Worm (Caenorhabditis elegans): ENCODE data around the gene ugt-49.

ugt-49 gene

ce11 chrV:10399290-10399689 lies 27.2 kb downstream of the ugt-49 start:
- TF ChIP-seq ref-1 (GFP tag; conservative IDR thresholded peaks at IDR 0.05): no peak
- no peak for TF ChIP-seq flt-1 (GFP tag; IDR thresholded peaks at IDR 0.05)
- no peak for TF ChIP-seq med-1 (GFP tag; optimal IDR thresholded peaks at IDR 0.05; ENCODE audit: insufficient read depth)
- TF ChIP-seq tab-1 (GFP tag; IDR thresholded peaks at IDR 0.05): no peak
- no peak for TF ChIP-seq klf-2 (GFP tag; conservative IDR thresholded peaks at IDR 0.05)
- TF ChIP-seq cog-1 (tag; optimal IDR thresholded peaks at IDR 0.05): no peak
- TF ChIP-seq ztf-23 (GFP tag; IDR thresholded peaks at IDR 0.05): no peak
- TF ChIP-seq ztf-29 (GFP tag; IDR thresholded peaks at IDR 0.05): no peak
- no peak for TF ChIP-seq T22C8.4 (GFP tag; IDR thresholded peaks at IDR 0.05)

- TF ChIP-seq tab-1 (GFP tag; IDR thresholded peaks at IDR 0.05) (no peak), med-1 (GFP tag; optimal IDR thresholded peaks at IDR 0.05; ENCODE audit: insufficient read depth) (no peak), flt-1 (GFP tag; IDR thresholded peaks at IDR 0.05) (no peak), ztf-29 (GFP tag; IDR thresholded peaks at IDR 0.05) (no peak), T22C8.4 (GFP tag; IDR thresholded peaks at IDR 0.05) (no peak), ztf-23 (GFP tag; IDR thresholded peaks at IDR 0.05) (no peak), ref-1 (GFP tag; conservative IDR thresholded peaks at IDR 0.05) (no peak), cog-1 (tag; optimal IDR thresholded peaks at IDR 0.05) (no peak), klf-2 (GFP tag; conservative IDR thresholded peaks at IDR 0.05) (no peak)
Observed at ce11 chrV:10402804-10403203, 30.7 kb downstream of the ugt-49 start, which contains the start of gene F15H10.8. TSS of gene F15H10.8 (minus strand) at chrV:10402904.

ce11 chrV:10404701-10405100 lies 32.6 kb downstream of the ugt-49 start:
- TF ChIP-seq ref-1 (GFP tag; conservative IDR thresholded peaks at IDR 0.05): no peak
- no peak for TF ChIP-seq klf-2 (GFP tag; conservative IDR thresholded peaks at IDR 0.05)
- TF ChIP-seq ztf-29 (GFP tag; IDR thresholded peaks at IDR 0.05): no peak
- TF ChIP-seq ztf-23 (GFP tag; IDR thresholded peaks at IDR 0.05): no peak
- no peak for TF ChIP-seq med-1 (GFP tag; optimal IDR thresholded peaks at IDR 0.05; ENCODE audit: insufficient read depth)
- TF ChIP-seq flt-1 (GFP tag; IDR thresholded peaks at IDR 0.05): no peak
- TF ChIP-seq T22C8.4 (GFP tag; IDR thresholded peaks at IDR 0.05): no peak
- TF ChIP-seq cog-1 (tag; optimal IDR thresholded peaks at IDR 0.05): no peak
- no peak for TF ChIP-seq tab-1 (GFP tag; IDR thresholded peaks at IDR 0.05)

ce11 chrV:10406313-10406712 lies 34.2 kb downstream of the ugt-49 start, which contains the start of gene F15H10.7:
TSS of gene F15H10.7 (minus strand) at chrV:10406413.
- TF ChIP-seq ref-1 (GFP tag; conservative IDR thresholded peaks at IDR 0.05) (no peak), T22C8.4 (GFP tag; IDR thresholded peaks at IDR 0.05) (no peak), flt-1 (GFP tag; IDR thresholded peaks at IDR 0.05) (no peak), ztf-23 (GFP tag; IDR thresholded peaks at IDR 0.05) (no peak)

ce11 chrV:10410030-10410713 lies 38.1 kb downstream of the ugt-49 start, which contains the start of gene F15H10.12:
TSS of gene F15H10.12 (minus strand) at chrV:10410080.
- TF ChIP-seq tab-1 (GFP tag; IDR thresholded peaks at IDR 0.05): no peak
- no peak for TF ChIP-seq T22C8.4 (GFP tag; IDR thresholded peaks at IDR 0.05)
- no peak for TF ChIP-seq flt-1 (GFP tag; IDR thresholded peaks at IDR 0.05)
- no peak for TF ChIP-seq med-1 (GFP tag; optimal IDR thresholded peaks at IDR 0.05; ENCODE audit: insufficient read depth)
- TF ChIP-seq cog-1 (tag; optimal IDR thresholded peaks at IDR 0.05): no peak
- TF ChIP-seq ref-1 (GFP tag; conservative IDR thresholded peaks at IDR 0.05): no peak
- no peak for TF ChIP-seq klf-2 (GFP tag; conservative IDR thresholded peaks at IDR 0.05)

DNA sequence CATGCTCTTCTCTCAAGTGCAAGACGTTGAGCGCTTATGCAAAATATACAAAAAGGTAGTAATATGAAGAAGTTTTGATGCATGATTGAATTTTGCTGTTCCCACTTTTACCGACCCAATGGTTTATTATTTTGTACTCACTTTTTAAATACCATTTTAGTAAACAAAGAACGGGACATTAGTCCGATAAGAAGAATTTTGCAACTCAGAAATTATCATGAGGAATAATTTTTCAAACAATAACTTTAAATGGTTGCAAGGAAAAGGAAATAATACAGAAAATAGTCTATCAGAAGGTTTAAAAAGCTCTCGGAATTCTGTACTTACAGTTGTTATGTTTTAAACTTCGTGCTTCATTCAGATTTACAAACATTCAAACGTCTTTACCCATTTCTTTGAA lies 42.5 kb downstream of the ugt-49 start, which contains the start of gene F15H10.9:
Gene F15H10.9, minus strand, starts transcription at position 101 of the 400 bp plus-strand sequence.
- TF ChIP-seq tab-1 (GFP tag; IDR thresholded peaks at IDR 0.05) (no peak), med-1 (GFP tag; optimal IDR thresholded peaks at IDR 0.05; ENCODE audit: insufficient read depth) (no peak), ztf-23 (GFP tag; IDR thresholded peaks at IDR 0.05) (no peak), cog-1 (tag; optimal IDR thresholded peaks at IDR 0.05) (no peak)

DNA sequence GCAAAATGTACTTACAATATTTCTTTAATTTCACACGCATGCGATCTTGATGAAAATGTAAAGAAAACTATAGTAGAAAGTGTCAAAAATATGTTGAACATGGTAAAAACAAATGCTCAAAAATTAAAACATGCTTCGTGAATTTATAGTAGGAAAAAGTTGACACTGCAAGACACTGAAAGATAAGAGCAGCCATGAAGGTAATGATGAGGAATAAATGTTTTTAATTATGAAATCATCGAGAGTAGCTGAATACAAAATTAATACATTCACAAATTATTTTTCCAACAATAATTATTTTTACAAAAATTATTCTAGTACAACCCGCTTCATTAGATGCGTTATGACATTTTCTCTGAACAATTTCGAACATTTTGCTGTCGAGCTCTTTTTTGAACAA lies 44.8 kb downstream of the ugt-49 start, which contains the start of gene F15H10.10:
Gene F15H10.10, minus strand, starts transcription at position 101 of the 400 bp plus-strand sequence.
- TF ChIP-seq ref-1 (GFP tag; conservative IDR thresholded peaks at IDR 0.05) (no peak), klf-2 (GFP tag; conservative IDR thresholded peaks at IDR 0.05) (no peak), ztf-29 (GFP tag; IDR thresholded peaks at IDR 0.05) (no peak), cog-1 (tag; optimal IDR thresholded peaks at IDR 0.05) (no peak), T22C8.4 (GFP tag; IDR thresholded peaks at IDR 0.05) (no peak), tab-1 (GFP tag; IDR thresholded peaks at IDR 0.05) (no peak), ztf-23 (GFP tag; IDR thresholded peaks at IDR 0.05) (no peak), flt-1 (GFP tag; IDR thresholded peaks at IDR 0.05) (no peak), med-1 (GFP tag; optimal IDR thresholded peaks at IDR 0.05; ENCODE audit: insufficient read depth) (no peak)

DNA sequence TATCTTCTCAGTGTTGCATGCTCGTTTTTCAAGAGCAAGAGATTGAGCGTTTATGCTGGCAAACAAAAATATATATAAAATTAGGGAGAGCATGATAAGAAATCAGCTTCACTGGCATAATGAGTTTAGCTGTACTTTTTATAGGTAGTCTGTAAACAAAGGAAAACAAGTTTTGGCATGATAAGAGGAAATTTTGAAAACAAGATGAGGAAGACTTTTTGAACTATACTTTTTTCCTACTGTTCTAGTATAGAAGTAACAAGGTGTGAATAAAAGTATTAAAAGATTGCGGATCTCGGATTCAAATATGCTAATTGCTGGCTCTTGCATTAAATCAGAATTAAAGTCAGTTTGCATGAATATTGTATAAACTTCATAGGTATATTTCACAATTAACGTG lies 46.8 kb downstream of the ugt-49 start, which contains the start of gene F15H10.5:
Gene F15H10.5, minus strand, starts transcription at position 101 of the 400 bp plus-strand sequence.
- TF ChIP-seq T22C8.4 (GFP tag; IDR thresholded peaks at IDR 0.05) (no peak), klf-2 (GFP tag; conservative IDR thresholded peaks at IDR 0.05) (no peak), tab-1 (GFP tag; IDR thresholded peaks at IDR 0.05) (no peak), ztf-29 (GFP tag; IDR thresholded peaks at IDR 0.05) (no peak), ref-1 (GFP tag; conservative IDR thresholded peaks at IDR 0.05) (no peak), med-1 (GFP tag; optimal IDR thresholded peaks at IDR 0.05; ENCODE audit: insufficient read depth) (no peak), flt-1 (GFP tag; IDR thresholded peaks at IDR 0.05) (no peak), cog-1 (tag; optimal IDR thresholded peaks at IDR 0.05) (no peak), ztf-23 (GFP tag; IDR thresholded peaks at IDR 0.05) (no peak)

ce11 chrV:10421802-10422201 lies 49.7 kb downstream of the ugt-49 start, which contains the start of gene col-13:
TSS of gene col-13 (minus strand) at chrV:10421902.
- TF ChIP-seq cog-1 (tag; optimal IDR thresholded peaks at IDR 0.05) (no peak), ztf-29 (GFP tag; IDR thresholded peaks at IDR 0.05) (no peak), tab-1 (GFP tag; IDR thresholded peaks at IDR 0.05) (no peak), med-1 (GFP tag; optimal IDR thresholded peaks at IDR 0.05; ENCODE audit: insufficient read depth) (no peak), flt-1 (GFP tag; IDR thresholded peaks at IDR 0.05) (no peak), ref-1 (GFP tag; conservative IDR thresholded peaks at IDR 0.05) (no peak), ztf-23 (GFP tag; IDR thresholded peaks at IDR 0.05) (no peak), T22C8.4 (GFP tag; IDR thresholded peaks at IDR 0.05) (no peak), klf-2 (GFP tag; conservative IDR thresholded peaks at IDR 0.05) (no peak)

All from whole organism, midembryonic.